Worm (Caenorhabditis elegans) whole organism, late embryonic: Measurements from ENCODE around the gene ttr-49.
A peak's percentile ranks its signal among the peaks of the same experiment; 100 is the strongest.

ENCODE experiments used
- C08G9.2 ChIP-seq: sonication (generic microtip); optimal IDR thresholded peaks from 2 replicates; lab custom pipeline; 2016; ENCODE audit warnings: mild to moderate bottlenecking, missing genetic modification characterization, moderate library complexity, missing compliant biosample characterization
- C38D4.7 ChIP-seq: fragments of 200-800 bp; sonication (Bioruptor generic); optimal IDR thresholded peaks from 2 replicates; lab custom pipeline; 2018; ENCODE audit warnings: mild to moderate bottlenecking, missing genetic modification characterization, moderate library complexity, missing compliant biosample characterization
- F13H6.1 ChIP-seq: sonication (generic microtip); optimal IDR thresholded peaks from 2 replicates; lab custom pipeline; 2016; ENCODE audit warnings: missing genetic modification characterization, missing compliant biosample characterization
- K02D7.2 ChIP-seq: sonication (generic microtip); optimal IDR thresholded peaks from 2 replicates; lab custom pipeline; 2017; ENCODE audit warnings: mild to moderate bottlenecking, missing genetic modification characterization, missing compliant biosample characterization
- T23F11.4 ChIP-seq: fragments of 200-800 bp; sonication (Bioruptor generic); optimal IDR thresholded peaks from 2 replicates; lab custom pipeline; 2018; ENCODE audit warnings: mild to moderate bottlenecking, missing genetic modification characterization, missing compliant biosample characterization
- Y22D7AL.16 ChIP-seq: sonication (generic microtip); optimal IDR thresholded peaks from 2 replicates; lab custom pipeline; 2016; ENCODE audit warnings: missing genetic modification characterization, missing compliant biosample characterization
- ama-1 ChIP-seq: fragments of 150-350 bp; optimal IDR thresholded peaks from 2 replicates; lab custom pipeline; 2014
- ceh-14 ChIP-seq: sonication (generic microtip); optimal IDR thresholded peaks from 2 replicates; lab custom pipeline; 2016; ENCODE audit warnings: missing genotype, missing genetic modification characterization, missing compliant biosample characterization
- ceh-24 ChIP-seq: sonication (generic microtip); optimal IDR thresholded peaks from 2 replicates; lab custom pipeline; 2016; ENCODE audit warnings: mild to moderate bottlenecking, missing genetic modification characterization, missing compliant biosample characterization
- ceh-30 ChIP-seq: fragments of 150-350 bp; optimal IDR thresholded peaks from 2 replicates; lab custom pipeline; 2014; ENCODE audit warnings: missing biosample characterization, missing genetic modification characterization
- ceh-31 ChIP-seq: sonication (generic microtip); optimal IDR thresholded peaks from 2 replicates; lab custom pipeline; 2016; ENCODE audit warnings: missing genetic modification characterization, missing compliant biosample characterization
- ceh-45 ChIP-seq: fragments of 200-800 bp; sonication (Bioruptor generic); IDR thresholded peaks from 2 replicates; pipeline ENCODE4 v1.3.6; 2022; ENCODE audit warnings: missing genetic modification reagents, missing genetic modification characterization, missing compliant biosample characterization
- ceh-48 ChIP-seq: sonication (generic microtip); optimal IDR thresholded peaks from 2 replicates; lab custom pipeline; 2016; ENCODE audit warnings: missing genetic modification characterization, inconsistent platforms, missing compliant biosample characterization
- ceh-9 ChIP-seq: sonication (generic microtip); optimal IDR thresholded peaks from 2 replicates; lab custom pipeline; 2016; ENCODE audit warnings: mild to moderate bottlenecking, missing genetic modification characterization, inconsistent platforms, missing compliant biosample characterization
- elt-4 ChIP-seq: sonication (generic microtip); optimal IDR thresholded peaks from 2 replicates; lab custom pipeline; 2016; ENCODE audit warnings: missing genetic modification characterization, missing compliant biosample characterization
- eyg-1 ChIP-seq: sonication (generic microtip); optimal IDR thresholded peaks from 2 replicates; lab custom pipeline; 2016; ENCODE audit warnings: missing genotype, missing genetic modification characterization, missing compliant biosample characterization
- fax-1 ChIP-seq: sonication (generic microtip); optimal IDR thresholded peaks from 2 replicates; lab custom pipeline; 2016; ENCODE audit warnings: missing genotype, missing genetic modification characterization, missing compliant biosample characterization
- gmeb-2 ChIP-seq: sonication (generic microtip); optimal IDR thresholded peaks from 2 replicates; lab custom pipeline; 2016; ENCODE audit warnings: missing genetic modification characterization, inconsistent platforms, missing compliant biosample characterization
- hlh-15 ChIP-seq: sonication (generic microtip); optimal IDR thresholded peaks from 2 replicates; lab custom pipeline; 2016; ENCODE audit warnings: missing genetic modification characterization, missing compliant biosample characterization
- hlh-30 ChIP-seq: sonication (generic microtip); optimal IDR thresholded peaks from 2 replicates; lab custom pipeline; 2017; ENCODE audit warnings: antibody characterized with exemption, missing genetic modification characterization, missing compliant biosample characterization; ENCODE audit not compliant: insufficient read depth
- hlh-6 ChIP-seq: sonication (generic microtip); optimal IDR thresholded peaks from 2 replicates; lab custom pipeline; 2016; ENCODE audit warnings: missing genotype, missing genetic modification characterization, missing compliant biosample characterization
- nhr-232 ChIP-seq: sonication (generic microtip); optimal IDR thresholded peaks from 2 replicates; lab custom pipeline; 2016; ENCODE audit warnings: missing genetic modification characterization, missing compliant biosample characterization
- odd-2 ChIP-seq: sonication (generic microtip); optimal IDR thresholded peaks from 2 replicates; lab custom pipeline; 2017; ENCODE audit warnings: antibody characterized with exemption, mild to moderate bottlenecking, missing genetic modification characterization, missing compliant biosample characterization
- pag-3 ChIP-seq: sonication (generic microtip); optimal IDR thresholded peaks from 2 replicates; lab custom pipeline; 2016; ENCODE audit warnings: missing compliant biosample characterization, missing genetic modification characterization, borderline replicate concordance
- rnt-1 ChIP-seq: sonication (generic microtip); optimal IDR thresholded peaks from 2 replicates; lab custom pipeline; 2016; ENCODE audit warnings: missing genetic modification characterization, missing compliant biosample characterization
- sdc-2 ChIP-seq: sonication (generic microtip); optimal IDR thresholded peaks from 2 replicates; lab custom pipeline; 2016; ENCODE audit warnings: missing genotype, missing genetic modification characterization, missing compliant biosample characterization
- tbx-2 ChIP-seq: sonication (generic microtip); optimal IDR thresholded peaks from 2 replicates; lab custom pipeline; 2016; ENCODE audit warnings: missing genetic modification characterization, missing compliant biosample characterization
- ttx-3 ChIP-seq: sonication (generic microtip); optimal IDR thresholded peaks from 2 replicates; lab custom pipeline; 2016; ENCODE audit warnings: missing genetic modification reagents, missing genetic modification characterization, missing compliant biosample characterization
- unc-42 ChIP-seq: sonication (generic microtip); optimal IDR thresholded peaks from 2 replicates; lab custom pipeline; 2016; ENCODE audit warnings: missing genotype, missing genetic modification characterization, missing compliant biosample characterization
- zip-5 ChIP-seq: sonication (generic microtip); optimal IDR thresholded peaks from 2 replicates; lab custom pipeline; 2016; ENCODE audit warnings: missing genetic modification characterization, missing compliant biosample characterization

ttr-49 gene

DNA sequence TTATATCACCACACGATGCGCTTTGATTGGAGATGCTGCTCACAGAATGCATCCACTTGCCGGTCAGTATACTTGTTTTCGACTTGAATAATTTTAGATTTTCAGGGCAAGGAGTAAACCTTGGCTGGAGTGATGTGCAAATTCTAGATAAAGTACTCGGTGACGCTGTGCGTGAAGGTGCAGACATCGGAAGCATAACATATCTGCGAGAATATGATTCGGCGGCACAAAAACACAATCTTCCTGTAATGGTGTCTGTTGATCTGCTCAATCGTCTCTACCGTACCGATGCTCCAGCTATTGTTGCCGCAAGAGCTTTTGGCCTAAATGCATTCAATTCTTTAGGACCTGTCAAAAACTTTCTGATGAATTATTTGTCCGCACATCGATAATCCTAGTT lies 17.9 kb downstream of the ttr-49 start:
- no peak for TF ChIP-seq unc-42 (tag; lab: Kevin White, UChicago)
- no peak for TF ChIP-seq T23F11.4 (GFP tag; lab: Kevin White, UChicago)
- TF ChIP-seq K02D7.2 (tag; lab: Kevin White, UChicago) = no peak
- TF ChIP-seq ama-1 (lab: Kevin White, UChicago) = peak; percentile 83
- TF ChIP-seq C08G9.2 (tag; lab: Kevin White, UChicago) = no peak
- TF ChIP-seq hlh-30 (tag; lab: Kevin White, UChicago) = no peak
- TF ChIP-seq ceh-24 (tag; lab: Kevin White, UChicago) = no peak
- TF ChIP-seq ceh-31 (tag; lab: Kevin White, UChicago) = no peak

DNA sequence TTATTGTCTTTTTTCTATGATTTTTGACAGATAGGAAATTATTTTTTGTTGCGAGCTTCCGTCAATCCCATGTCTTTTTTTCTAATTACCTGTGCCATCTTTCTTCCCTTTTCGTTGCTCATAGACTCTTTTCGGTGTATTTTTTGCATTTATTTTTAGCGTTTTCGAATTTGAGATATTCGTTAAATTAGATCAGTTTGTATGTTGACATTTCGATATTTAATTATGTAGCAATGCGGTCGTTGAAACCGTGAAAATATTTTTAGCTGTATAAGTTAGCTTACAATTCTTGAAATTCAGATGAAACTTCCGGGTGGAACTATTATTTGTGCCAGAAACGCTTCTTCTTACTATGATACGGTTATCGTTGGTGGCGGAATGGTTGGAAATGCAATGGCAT lies 19.9 kb downstream of the ttr-49 start, which contains the start of gene coq-6:
Gene coq-6, plus strand, starts transcription at position 301 of the 400 bp plus-strand sequence.
- TF ChIP-seq rnt-1 (tag; lab: Kevin White, UChicago) (no peak), ttx-3 (no peak), C08G9.2 (tag; lab: Kevin White, UChicago) (no peak), elt-4 (tag; lab: Kevin White, UChicago) (no peak), eyg-1 (no peak)
- TF ChIP-seq, all 69 proteins: peak for 0

DNA sequence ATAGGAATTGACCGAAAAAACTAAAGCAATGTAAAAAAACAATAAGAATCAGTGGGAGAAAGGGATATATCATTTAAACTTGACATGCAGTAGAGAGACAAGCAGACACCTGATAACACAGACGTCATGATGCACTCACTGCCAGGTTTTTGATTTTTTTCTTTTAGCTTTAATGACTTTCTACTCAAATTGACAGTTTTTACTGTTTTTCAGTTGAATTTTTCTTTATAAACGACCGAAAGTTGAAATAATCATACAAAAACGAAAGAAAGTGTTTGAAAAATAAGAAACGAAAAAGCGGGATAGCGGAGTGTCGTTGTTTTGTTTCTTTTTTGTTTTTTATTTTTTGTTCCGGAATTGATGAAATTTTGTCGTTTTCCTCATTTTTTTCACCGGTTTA lies 22.1 kb downstream of the ttr-49 start, which contains the start of gene ucp-4:
Gene ucp-4, plus strand, starts transcription at position 83 of the 400 bp plus-strand sequence.
- TF ChIP-seq ceh-24 (tag; lab: Kevin White, UChicago) = no peak
- TF ChIP-seq ceh-45 (GFP tag; lab: Robert Waterston, UW) = no peak
- TF ChIP-seq ceh-31 (tag; lab: Kevin White, UChicago) = no peak
- no peak for TF ChIP-seq hlh-15 (tag; lab: Kevin White, UChicago)
- TF ChIP-seq rnt-1 (tag; lab: Kevin White, UChicago) = no peak
- TF ChIP-seq fax-1 = no peak
- no peak for TF ChIP-seq zip-5 (tag; lab: Kevin White, UChicago)
- no peak for TF ChIP-seq tbx-2 (tag; lab: Kevin White, UChicago)

DNA sequence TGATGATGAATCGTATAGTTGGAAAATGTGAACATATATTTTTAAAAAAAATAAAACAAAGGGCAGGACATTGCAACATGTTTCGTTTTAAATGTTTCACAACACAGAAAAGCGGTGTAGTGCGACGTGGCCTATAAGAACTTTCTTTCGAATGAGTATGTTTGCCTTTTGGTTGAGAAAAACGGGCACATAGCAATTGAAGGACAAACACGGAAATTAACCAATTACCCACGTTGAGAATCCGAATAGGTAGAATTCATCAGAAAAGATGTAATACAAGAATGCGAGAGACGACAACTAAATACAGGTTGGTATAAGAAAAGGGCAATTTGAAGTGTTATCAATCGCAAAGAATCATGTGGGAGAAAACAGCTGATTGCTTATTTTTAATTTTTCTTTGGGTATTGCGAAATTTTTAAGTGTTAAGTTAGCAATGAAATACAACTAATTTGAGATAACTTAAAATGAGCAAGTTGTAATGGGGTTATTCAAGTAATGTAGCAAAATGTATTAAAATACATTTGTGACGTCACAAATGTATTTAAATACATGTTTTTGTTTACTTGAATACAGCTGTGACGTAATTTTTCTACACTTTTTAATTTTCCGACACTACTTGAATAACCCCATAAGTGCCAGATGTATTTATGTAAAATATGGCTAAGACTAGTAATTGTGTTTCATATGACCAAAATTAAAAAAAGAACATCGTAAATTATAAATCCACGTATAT lies 22.8 kb downstream of the ttr-49 start, which contains the start of gene acl-14:
Gene acl-14, minus strand, starts transcription at position 316 of the 733 bp plus-strand sequence.
- TF ChIP-seq ceh-14 (tag; lab: Kevin White, UChicago) = no peak
- TF ChIP-seq unc-42 (tag; lab: Kevin White, UChicago) = no peak
- TF ChIP-seq ama-1 (lab: Kevin White, UChicago) = no peak
- TF ChIP-seq F13H6.1 (tag; lab: Kevin White, UChicago) = no peak
- no peak for TF ChIP-seq ceh-30 (tag; lab: Kevin White, UChicago)
- no peak for TF ChIP-seq C38D4.7 (GFP tag; lab: Kevin White, UChicago)
- no peak for TF ChIP-seq odd-2 (tag; lab: Kevin White, UChicago)
- no peak for TF ChIP-seq sdc-2
- TF ChIP-seq hlh-6 (tag; lab: Kevin White, UChicago) = no peak
- TF ChIP-seq ceh-9 (tag; lab: Kevin White, UChicago) = no peak
- TF ChIP-seq zip-5 (tag; lab: Kevin White, UChicago) = no peak
- TF ChIP-seq C08G9.2 (tag; lab: Kevin White, UChicago) = no peak
- no peak for TF ChIP-seq gmeb-2 (tag; lab: Kevin White, UChicago)
- TF ChIP-seq Y22D7AL.16 (tag; lab: Kevin White, UChicago) = no peak

DNA sequence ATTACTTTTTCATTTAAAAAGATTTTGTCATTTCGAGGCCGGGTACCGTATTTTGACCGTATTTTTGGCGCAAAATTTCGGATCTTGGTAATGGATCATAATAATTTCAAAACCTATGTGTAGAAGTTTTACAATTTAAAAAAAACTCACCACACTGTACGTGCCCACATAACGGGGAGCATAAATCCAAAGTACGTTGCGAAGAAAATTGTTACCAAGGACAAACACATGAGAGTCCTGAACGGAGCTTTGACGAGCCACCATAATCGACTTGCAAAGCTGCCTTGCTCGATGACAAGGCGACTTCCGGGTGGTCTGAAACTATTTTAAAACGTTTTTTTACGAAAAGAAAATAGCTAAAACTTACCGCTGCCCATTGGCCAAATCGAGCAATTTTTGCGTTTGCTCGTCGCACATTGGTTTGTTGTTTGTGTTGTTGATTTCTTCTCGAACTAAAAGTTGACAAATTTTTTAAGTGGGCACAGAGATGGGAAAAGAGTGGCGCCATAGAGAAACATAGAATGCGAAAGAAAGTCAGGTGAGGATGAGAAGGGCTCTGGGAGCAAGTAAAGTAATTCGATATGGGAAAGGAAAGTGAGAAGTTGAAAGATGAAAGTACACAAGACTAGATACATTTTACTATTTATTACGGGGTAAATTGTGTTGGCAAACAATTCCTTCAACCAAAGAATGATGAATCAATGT lies 23.6 kb downstream of the ttr-49 start:
- TF ChIP-seq ceh-31 (tag; lab: Kevin White, UChicago) (no peak), gmeb-2 (tag; lab: Kevin White, UChicago) (no peak), nhr-232 (tag; lab: Kevin White, UChicago) (no peak), ceh-48 (tag; lab: Kevin White, UChicago) (no peak), pag-3 (tag; lab: Kevin White, UChicago) (no peak)
